Fruit fly (Drosophila melanogaster) whole organism, embryonic: ENCODE data around the gene Nph.
A peak's percentile ranks its signal among the peaks of the same experiment; 100 is the strongest.

Experiments used
- CG11560 ChIP-seq: fragments of 200-800 bp; sonication (Bioruptor generic); IDR thresholded peaks from 3 replicates; pipeline ENCODE4 v1.3.6; 2022; ENCODE audit warnings: missing biosample characterization, missing genetic modification characterization
- CG14965 ChIP-seq: fragments of 200-800 bp; sonication (Bioruptor generic); optimal IDR thresholded peaks from 2 replicates; lab custom pipeline; 2016; ENCODE audit warnings: missing biosample characterization, missing genetic modification characterization, borderline replicate concordance
- CG15073 ChIP-seq: fragments of 200-800 bp; sonication (Bioruptor generic); optimal IDR thresholded peaks from 2 replicates; lab custom pipeline; 2016; ENCODE audit warnings: missing biosample characterization, missing genetic modification characterization
- CG15479 ChIP-seq: fragments of 200-800 bp; sonication (Bioruptor generic); optimal IDR thresholded peaks from 3 replicates; lab custom pipeline; 2019; ENCODE audit warnings: missing biosample characterization, mild to moderate bottlenecking, missing genetic modification characterization, moderate library complexity
- CG15696 ChIP-seq: fragments of 200-800 bp; sonication (Bioruptor generic); optimal IDR thresholded peaks from 2 replicates; lab custom pipeline; 2019; ENCODE audit warnings: missing biosample characterization, mild to moderate bottlenecking, missing genetic modification characterization, moderate library complexity
- CG16815 ChIP-seq: fragments of 200-800 bp; sonication (Bioruptor generic); optimal IDR thresholded peaks from 3 replicates; lab custom pipeline; 2017; ENCODE audit warnings: missing biosample characterization, mild to moderate bottlenecking, missing genetic modification characterization
- CG17361 ChIP-seq: fragments of 200-800 bp; sonication (Bioruptor generic); IDR thresholded peaks from 3 replicates; pipeline ENCODE4 v1.3.6; 2022; ENCODE audit warnings: missing biosample characterization, missing genetic modification characterization
- CG18764 ChIP-seq: fragments of 200-800 bp; sonication (Bioruptor generic); optimal IDR thresholded peaks from 3 replicates; lab custom pipeline; 2016; ENCODE audit warnings: missing biosample characterization, missing genetic modification characterization
- CG2120 ChIP-seq: fragments of 200-800 bp; sonication (Bioruptor generic); optimal IDR thresholded peaks from 3 replicates; lab custom pipeline; 2016; ENCODE audit warnings: missing biosample characterization, missing genetic modification characterization
- CG3281 ChIP-seq: fragments of 200-800 bp; sonication (Bioruptor generic); optimal IDR thresholded peaks from 3 replicates; lab custom pipeline; 2017; ENCODE audit warnings: missing biosample characterization, mild to moderate bottlenecking, missing genetic modification characterization
- CG6791 ChIP-seq: fragments of 200-800 bp; sonication (Bioruptor generic); IDR thresholded peaks from 3 replicates; pipeline ENCODE4 v1.3.6; 2022; ENCODE audit warnings: missing biosample characterization, missing genetic modification characterization; ENCODE audit not compliant: partially characterized antibody
- CG8089 ChIP-seq: fragments of 200-800 bp; sonication (Bioruptor generic); optimal IDR thresholded peaks from 3 replicates; lab custom pipeline; 2016; ENCODE audit warnings: missing biosample characterization, missing genetic modification characterization
- CG8290 ChIP-seq, 3 experiments: fragments of 200-800 bp; sonication (Bioruptor generic); optimal IDR thresholded peaks; 2 replicates each; lab custom pipeline; 2016 to 2019; ENCODE audit warnings: missing biosample characterization in 3 of 3, missing genetic modification characterization in 3 of 3, mild to moderate bottlenecking in 2 of 3, moderate library complexity in 1 of 3
- CG8765 ChIP-seq: fragments of 200-800 bp; sonication (Bioruptor generic); IDR thresholded peaks from 2 replicates; pipeline ENCODE4 v1.3.6; 2022; ENCODE audit warnings: missing biosample characterization, missing genetic modification characterization
- CG9215 ChIP-seq: fragments of 200-800 bp; sonication (Bioruptor generic); IDR thresholded peaks from 2 replicates; pipeline ENCODE4 v1.3.6; 2022; ENCODE audit warnings: missing biosample characterization, missing genetic modification characterization
- CG9609 ChIP-seq: fragments of 200-800 bp; sonication (Bioruptor generic); optimal IDR thresholded peaks from 3 replicates; lab custom pipeline; 2016; ENCODE audit warnings: missing biosample characterization, missing genetic modification characterization
- D19A ChIP-seq: fragments of 200-800 bp; optimal IDR thresholded peaks from 3 replicates; lab custom pipeline; 2019; ENCODE audit warnings: missing biosample characterization, mild to moderate bottlenecking, missing genetic modification characterization, moderate library complexity
- Deaf1 ChIP-seq: fragments of 200-800 bp; optimal IDR thresholded peaks from 3 replicates; lab custom pipeline; 2019; ENCODE audit warnings: missing biosample characterization, mild to moderate bottlenecking, missing genetic modification characterization, moderate library complexity
- E2f2 ChIP-seq: fragments of 200-800 bp; sonication (Bioruptor generic); IDR thresholded peaks from 2 replicates; pipeline ENCODE4 v1.3.6; 2022; ENCODE audit warnings: missing biosample characterization, missing genetic modification characterization
- Ets65A ChIP-seq: fragments of 200-800 bp; sonication (Bioruptor generic); peaks from one replicate; lab custom pipeline; 2016; ENCODE audit warnings: missing biosample characterization, missing genetic modification characterization
- Fer1 ChIP-seq: fragments of 200-800 bp; sonication (Bioruptor generic); optimal IDR thresholded peaks from 2 replicates; lab custom pipeline; 2017; ENCODE audit warnings: missing biosample characterization, mild to moderate bottlenecking, missing genetic modification characterization
- HmgZ ChIP-seq: fragments of 200-800 bp; sonication (Bioruptor generic); optimal IDR thresholded peaks from 2 replicates; lab custom pipeline; 2018; ENCODE audit warnings: missing biosample characterization, mild to moderate bottlenecking, missing genetic modification characterization
- Kr ChIP-seq: fragments of 200-800 bp; sonication (Bioruptor generic); optimal IDR thresholded peaks from 2 replicates; lab custom pipeline; 2017; ENCODE audit warnings: missing biosample characterization, mild to moderate bottlenecking, missing genetic modification characterization
- Max ChIP-seq: fragments of 200-800 bp; sonication (Bioruptor generic); optimal IDR thresholded peaks from 2 replicates; lab custom pipeline; 2016; ENCODE audit warnings: missing biosample characterization, mild to moderate bottlenecking, missing genetic modification characterization
- Med ChIP-seq: fragments of 200-800 bp; sonication (Bioruptor generic); peaks from one replicate; lab custom pipeline; 2016; ENCODE audit warnings: missing biosample characterization, missing genetic modification characterization, mild to moderate bottlenecking, inconsistent platforms, moderate library complexity
- Meics ChIP-seq: fragments of 200-800 bp; sonication (Bioruptor generic); optimal IDR thresholded peaks from 2 replicates; lab custom pipeline; 2017; ENCODE audit warnings: missing biosample characterization, mild to moderate bottlenecking, missing genetic modification characterization
- Optix ChIP-seq: fragments of 200-800 bp; sonication (Bioruptor generic); IDR thresholded peaks from 3 replicates; pipeline ENCODE4 v1.3.6; 2022; ENCODE audit warnings: missing biosample characterization, missing genetic modification characterization
- Spps ChIP-seq: fragments of 200-800 bp; sonication (Bioruptor generic); optimal IDR thresholded peaks from 2 replicates; lab custom pipeline; 2018; ENCODE audit warnings: missing biosample characterization, mild to moderate bottlenecking, missing genetic modification characterization
- Usf ChIP-seq: fragments of 200-800 bp; sonication (Bioruptor generic); optimal IDR thresholded peaks from 2 replicates; lab custom pipeline; 2017; ENCODE audit warnings: missing genotype, missing biosample characterization, missing genetic modification characterization
- Xrp1 ChIP-seq: fragments of 200-800 bp; sonication (Bioruptor generic); IDR thresholded peaks from 2 replicates; pipeline ENCODE4 v1.3.6; 2022; ENCODE audit warnings: missing biosample characterization, missing genetic modification characterization
- bigmax ChIP-seq: fragments of 200-800 bp; sonication (Bioruptor generic); optimal IDR thresholded peaks from 2 replicates; lab custom pipeline; 2018; ENCODE audit warnings: missing biosample characterization, mild to moderate bottlenecking, missing genetic modification characterization
- croc ChIP-seq: fragments of 200-800 bp; sonication (Bioruptor generic); conservative IDR thresholded peaks from 3 replicates; pipeline ENCODE4 v1.3.6; 2022; ENCODE audit warnings: missing biosample characterization, missing genetic modification characterization
- dimm ChIP-seq: fragments of 200-800 bp; sonication (Bioruptor generic); IDR thresholded peaks from 2 replicates; pipeline ENCODE4 v1.3.6; 2022; ENCODE audit warnings: missing biosample characterization, missing genetic modification characterization
- disco-r ChIP-seq: fragments of 200-800 bp; sonication (Bioruptor generic); optimal IDR thresholded peaks from 2 replicates; lab custom pipeline; 2016; ENCODE audit warnings: missing biosample characterization, missing genetic modification characterization
- ewg ChIP-seq: fragments of 200-800 bp; sonication (Bioruptor generic); optimal IDR thresholded peaks from 3 replicates; lab custom pipeline; 2017; ENCODE audit warnings: mild to moderate bottlenecking, missing biosample characterization, missing genetic modification reagents, missing genetic modification characterization
- fd3F ChIP-seq: fragments of 200-800 bp; sonication (Bioruptor generic); optimal IDR thresholded peaks from 2 replicates; lab custom pipeline; 2018; ENCODE audit warnings: missing biosample characterization, mild to moderate bottlenecking, missing genetic modification characterization, moderate library complexity
- gfzf ChIP-seq: fragments of 200-800 bp; sonication (Bioruptor generic); optimal IDR thresholded peaks from 2 replicates; lab custom pipeline; 2016; ENCODE audit warnings: missing biosample characterization, mild to moderate bottlenecking, missing genetic modification characterization, moderate library complexity
- gsb-n ChIP-seq: fragments of 200-800 bp; sonication (Bioruptor generic); optimal IDR thresholded peaks from 3 replicates; lab custom pipeline; 2018; ENCODE audit warnings: missing biosample characterization, mild to moderate bottlenecking, missing genetic modification characterization
- h ChIP-seq: fragments of >200 bp; optimal IDR thresholded peaks from 2 replicates; lab custom pipeline; 2017
- hbn ChIP-seq: fragments of 200-800 bp; sonication (Bioruptor generic); IDR thresholded peaks from 2 replicates; pipeline ENCODE4 v1.3.6; 2022; ENCODE audit warnings: missing biosample characterization, missing genetic modification characterization; ENCODE audit not compliant: partially characterized antibody
- kay ChIP-seq: fragments of 200-800 bp; sonication (Bioruptor generic); optimal IDR thresholded peaks from 2 replicates; lab custom pipeline; 2016; ENCODE audit warnings: missing biosample characterization, missing genetic modification characterization
- knrl ChIP-seq: fragments of 200-800 bp; sonication (Bioruptor generic); IDR thresholded peaks from 3 replicates; pipeline ENCODE4 v1.3.6; 2022; ENCODE audit warnings: missing biosample characterization, missing genetic modification characterization; ENCODE audit not compliant: partially characterized antibody
- lola ChIP-seq, 3 experiments: fragments of >200 bp in 2 of 3; fragments of 200-800 bp in 1 of 3; sonication (Bioruptor generic) in 1 of 3; optimal IDR thresholded peaks; 2 replicates each; lab custom pipeline; 2017 to 2019; ENCODE audit warnings: missing biosample characterization in 3 of 3, missing genetic modification characterization in 3 of 3, mild to moderate bottlenecking in 1 of 3, moderate library complexity in 1 of 3
- peb ChIP-seq: fragments of 200-800 bp; sonication (Bioruptor generic); IDR thresholded peaks from 2 replicates; pipeline ENCODE4 v1.3.6; 2022; ENCODE audit warnings: missing biosample characterization, missing genetic modification characterization
- ranshi ChIP-seq: fragments of 200-800 bp; sonication (Bioruptor generic); IDR thresholded peaks from 2 replicates; pipeline ENCODE4 v1.3.6; 2022; ENCODE audit warnings: missing biosample characterization, missing genetic modification characterization
- sc ChIP-seq, 3 experiments: fragments of >200 bp in 2 of 3; fragments of 200-800 bp in 1 of 3; sonication (Bioruptor generic) in 1 of 3; optimal IDR thresholded peaks; 2 replicates in 2 of 3; 3 replicates in 1 of 3; lab custom pipeline; 2017; ENCODE audit warnings: mild to moderate bottlenecking in 1 of 3, missing biosample characterization in 1 of 3, missing genetic modification characterization in 1 of 3, missing genetic modification reagents in 1 of 3
- scrt ChIP-seq: fragments of 200-800 bp; sonication (Bioruptor generic); optimal IDR thresholded peaks from 2 replicates; lab custom pipeline; 2018; ENCODE audit warnings: missing biosample characterization, mild to moderate bottlenecking, missing genetic modification characterization, moderate library complexity
- sd ChIP-seq: fragments of 200-800 bp; sonication (Bioruptor generic); optimal IDR thresholded peaks from 3 replicates; lab custom pipeline; 2018; ENCODE audit warnings: missing biosample characterization, mild to moderate bottlenecking, missing genetic modification characterization, moderate library complexity
- sens ChIP-seq: fragments of 200-800 bp; sonication (Bioruptor generic); peaks from one replicate; lab custom pipeline; 2016; ENCODE audit warnings: missing biosample characterization, missing genetic modification characterization
- slp2 ChIP-seq: fragments of 200-800 bp; sonication (Bioruptor generic); optimal IDR thresholded peaks from 2 replicates; lab custom pipeline; 2016; ENCODE audit warnings: missing biosample characterization, missing genetic modification characterization
- yki ChIP-seq: fragments of >200 bp; optimal IDR thresholded peaks from 3 replicates; lab custom pipeline; 2018
- zfh1 ChIP-seq: fragments of 200-800 bp; sonication (Bioruptor generic); IDR thresholded peaks from 3 replicates; pipeline ENCODE4 v1.3.6; 2022; ENCODE audit warnings: missing biosample characterization, missing genetic modification characterization

The Nph gene

DNA sequence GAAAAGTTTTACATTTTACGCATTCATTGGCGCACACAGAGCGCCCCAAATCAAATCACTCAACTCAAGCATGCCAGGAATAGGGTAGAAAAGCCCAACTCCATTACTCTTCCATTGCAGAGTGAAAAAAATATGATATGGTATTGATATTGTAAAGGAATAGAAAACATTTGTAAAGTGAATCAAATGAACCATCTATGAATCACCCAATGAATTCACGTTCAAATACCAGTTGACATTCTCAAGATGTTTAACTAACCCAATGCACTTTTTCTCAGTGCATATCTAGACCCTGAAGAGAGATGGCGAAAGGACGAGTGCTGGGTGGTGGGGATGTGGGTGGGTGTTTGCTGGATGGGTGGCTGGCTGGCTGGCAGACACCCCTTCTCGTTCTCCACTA, 26.1 kb downstream of the Nph start (continued):
- TF ChIP-seq CG8765 (GFP tag; lab: Robert Waterston, UW) (no peak), dimm (GFP tag; lab: Robert Waterston, UW) (no peak), CG3281 (GFP tag; lab: Kevin White, UChicago) (peak; percentile 36), CG11560 (tag; lab: Robert Waterston, UW) (no peak), HmgZ (no peak), kay (GFP tag; lab: Kevin White, UChicago) (no peak), hbn (GFP tag; lab: Robert Waterston, UW) (no peak), CG9609 (no peak), bigmax (no peak), CG16815 (no peak), sc (optimal IDR thresholded peaks at IDR 0.05; lab: Kevin White, UChicago) (no peak), sc (GFP tag; optimal IDR thresholded peaks at IDR 0.05; lab: Kevin White, UChicago) (no peak), peb (GFP tag; lab: Robert Waterston, UW) (no peak), ewg (GFP tag; lab: Kevin White, UChicago) (no peak), D19A (tag; lab: Kevin White, UChicago) (no peak), CG17361 (GFP tag; lab: Robert Waterston, UW) (no peak), fd3F (GFP tag; lab: Kevin White, UChicago) (no peak), gsb-n (tag; lab: Kevin White, UChicago) (no peak), Optix (GFP tag; lab: Robert Waterston, UW) (no peak), Max (no peak), h (lab: Kevin White, UChicago) (no peak), CG2120 (GFP tag; lab: Kevin White, UChicago) (peak; percentile 51), ranshi (GFP tag; lab: Robert Waterston, UW) (peak; percentile 25; the same call in 1 of the 2 replicates), CG15696 (tag; lab: Kevin White, UChicago) (no peak), CG14965 (GFP tag; lab: Kevin White, UChicago) (no peak), Usf (GFP tag; lab: Kevin White, UChicago) (no peak), Xrp1 (GFP tag; lab: Robert Waterston, UW) (no peak), Med (GFP tag; lab: Kevin White, UChicago) (peak; percentile 85), sens (GFP tag; lab: Kevin White, UChicago) (peak; percentile 54), Spps (no peak), croc (GFP tag; lab: Robert Waterston, UW) (0 out of 3 replicates have a peak, but pooled peaks have one; percentile 17), Kr (GFP tag; lab: Kevin White, UChicago) (no peak), lola (GFP tag; optimal IDR thresholded peaks at IDR 0.05; lab: Kevin White, UChicago) (no peak), CG9215 (no peak), CG6791 (no peak), CG15073 (GFP tag; lab: Kevin White, UChicago) (no peak), CG15479 (no peak), Ets65A (GFP tag; lab: Kevin White, UChicago) (no peak), zfh1 (no peak), Meics (GFP tag; lab: Kevin White, UChicago) (peak; percentile 51), scrt (GFP tag; lab: Kevin White, UChicago) (peak; percentile 32), Deaf1 (tag; lab: Kevin White, UChicago) (peak; percentile 1), E2f2 (GFP tag; lab: Robert Waterston, UW) (no peak), knrl (no peak), yki (lab: Kevin White, UChicago) (no peak), slp2 (GFP tag; lab: Kevin White, UChicago) (no peak), CG8290 (GFP tag; optimal IDR thresholded peaks at IDR 0.05; lab: Kevin White, UChicago) (no peak), CG8290 (tag; optimal IDR thresholded peaks at IDR 0.05; lab: Kevin White, UChicago) (peak in 1 of 2 experiments; percentile 62), Fer1 (GFP tag; lab: Kevin White, UChicago) (peak; percentile 69), disco-r (GFP tag; lab: Kevin White, UChicago) (no peak), CG8089 (no peak), gfzf (GFP tag; lab: Kevin White, UChicago) (no peak), CG18764 (no peak), sd (no peak)
